Worm (Caenorhabditis elegans) whole organism, L4/young adult: ENCODE results near the gene F14H12.2.

Source experiments
- W03F9.2 ChIP-seq: fragments of 150-350 bp; optimal IDR thresholded peaks from 2 replicates; lab custom pipeline; 2014; ENCODE audit warnings: missing biosample characterization, missing genetic modification characterization
- dao-5 ChIP-seq: sonication (generic microtip); optimal IDR thresholded peaks from 2 replicates; lab custom pipeline; 2016; ENCODE audit warnings: missing genotype, missing genetic modification characterization, moderate library complexity, missing compliant biosample characterization

DNA sequence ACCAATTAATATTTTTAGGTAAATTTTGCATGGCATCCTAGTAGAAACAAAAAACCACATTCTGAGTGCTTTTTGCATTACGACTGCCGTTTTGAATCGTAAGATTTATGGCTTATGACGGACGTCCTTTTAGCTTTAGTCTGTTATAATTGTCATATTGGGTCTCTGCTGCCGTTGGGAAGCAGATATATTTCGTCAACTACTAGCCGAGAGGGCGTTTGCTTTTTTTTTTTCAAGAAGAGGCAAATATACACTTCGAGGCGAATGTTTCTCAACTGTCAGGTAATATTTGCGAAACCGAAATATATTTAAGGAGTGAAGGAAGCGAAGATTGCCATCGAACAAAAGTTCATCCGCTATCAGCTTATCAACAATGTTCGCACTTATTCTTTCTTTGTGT, 6.4 kb upstream of the F14H12.2 start, which contains the start of gene F14H12.3:
- TF ChIP-seq W03F9.2 (tag; lab: Kevin White, UChicago), result no peak
- TF ChIP-seq dao-5 (tag; lab: Kevin White, UChicago), result no peak
